Fruit fly (Drosophila melanogaster): ENCODE measurements around the gene CG7829.

The CG7829 gene

dm6 chr3R:29817664-29818063 is at the start of gene CG7829:
CG7829 (minus strand) TSS chr3R:29817764.
- no peak for TF ChIP-seq noc (tag; optimal IDR thresholded peaks at IDR 0.05)

- TF ChIP-seq noc (tag; optimal IDR thresholded peaks at IDR 0.05): peak; percentile 35
These were observed 49.1 kb upstream of the CG7829 start for dm6 chr3R:29866706-29867105.

- TF ChIP-seq noc (tag; optimal IDR thresholded peaks at IDR 0.05): no peak
These were observed 45.2 kb upstream of the CG7829 start for dm6 chr3R:29862795-29863194.

- peak; percentile 68 for TF ChIP-seq noc (tag; optimal IDR thresholded peaks at IDR 0.05)
These were observed 44.1 kb upstream of the CG7829 start, which contains the start of the genes CG15514 and RpS8 for dm6 chr3R:29861432-29862249. CG15514 (minus strand) TSS chr3R:29861494. RpS8 (plus strand) TSS chr3R:29861582.

dm6 chr3R:29859763-29860162 is 42.2 kb upstream of the CG7829 start:
- peak; percentile 1 for TF ChIP-seq noc (tag; optimal IDR thresholded peaks at IDR 0.05)

- no peak for TF ChIP-seq noc (tag; optimal IDR thresholded peaks at IDR 0.05)
These were observed 41.2 kb upstream of the CG7829 start, which contains the start of gene CG7824 for dm6 chr3R:29858806-29859205. CG7824 (minus strand) TSS chr3R:29858936.

- no peak for TF ChIP-seq noc (tag; optimal IDR thresholded peaks at IDR 0.05)
These were observed 39.7 kb upstream of the CG7829 start, which contains the start of gene dgt1 for dm6 chr3R:29857228-29857627. dgt1 (minus strand) TSS chr3R:29857491.

dm6 chr3R:29847126-29847525 is 29.6 kb upstream of the CG7829 start:
- TF ChIP-seq noc (tag; optimal IDR thresholded peaks at IDR 0.05): no peak

- TF ChIP-seq noc (tag; optimal IDR thresholded peaks at IDR 0.05): no peak
These were observed 23.8 kb upstream of the CG7829 start, which contains the start of gene Cad99C for dm6 chr3R:29841293-29841791. Cad99C (plus strand) TSS chr3R:29841657.

- TF ChIP-seq noc (tag; optimal IDR thresholded peaks at IDR 0.05): no peak
These were observed 22.2 kb upstream of the CG7829 start for dm6 chr3R:29839707-29840311.

dm6 chr3R:29838751-29839150 is 21.2 kb upstream of the CG7829 start:
- no peak for TF ChIP-seq noc (tag; optimal IDR thresholded peaks at IDR 0.05)

dm6 chr3R:29837771-29838170 is 20.2 kb upstream of the CG7829 start:
- TF ChIP-seq noc (tag; optimal IDR thresholded peaks at IDR 0.05): no peak

dm6 chr3R:29836188-29836587 is 18.6 kb upstream of the CG7829 start, which contains the start of gene CG42592:
CG42592 (minus strand) TSS chr3R:29836288.
- no peak for TF ChIP-seq noc (tag; optimal IDR thresholded peaks at IDR 0.05)

- no peak for TF ChIP-seq noc (tag; optimal IDR thresholded peaks at IDR 0.05)
These were observed 18.1 kb upstream of the CG7829 start, which contains the start of gene Prtl99C for dm6 chr3R:29835710-29836049. Prtl99C (plus strand) TSS chr3R:29835950.

- TF ChIP-seq noc (tag; optimal IDR thresholded peaks at IDR 0.05): no peak
These were observed 17.5 kb upstream of the CG7829 start, which contains the start of gene Atg16 for dm6 chr3R:29834759-29835709. Atg16 (minus strand) TSS chr3R:29835101.
